Fruit fly (Drosophila melanogaster): ENCODE measurements around the gene Cpr31A.

dm6 chr2L:10049280-10049679, 4.7 kb upstream of the Cpr31A start, which contains the start of gene CG33301:
- TF ChIP-seq EcR (GFP tag; optimal IDR thresholded peaks at IDR 0.05) = no peak
- TF ChIP-seq CG8301 (tag; optimal IDR thresholded peaks at IDR 0.05) = no peak
- no peak for TF ChIP-seq CG15710 (tag; optimal IDR thresholded peaks at IDR 0.05)
- TF ChIP-seq CG9948 (tag; optimal IDR thresholded peaks at IDR 0.05) = no peak
- no peak for TF ChIP-seq CG10348 (GFP tag; IDR thresholded peaks at IDR 0.05)
- TF ChIP-seq CG4496 (GFP tag; IDR thresholded peaks at IDR 0.05) = no peak
- TF ChIP-seq Ets98B (GFP tag; IDR thresholded peaks at IDR 0.05) = no peak
- no peak for TF ChIP-seq CG12605 (GFP tag; IDR thresholded peaks at IDR 0.05)

Measured in whole organism, pupa.